Worm (Caenorhabditis elegans) whole organism, L4 larva: ENCODE results near the gene Y15E3A.5.

ENCODE experiments used
- D1046.2 ChIP-seq: fragments of 200-800 bp; sonication (Bioruptor generic); IDR thresholded peaks from 2 replicates; pipeline ENCODE4 v1.3.6; 2022; ENCODE audit warnings: missing genetic modification characterization, missing compliant biosample characterization
- F10B5.3 ChIP-seq: sonication (generic microtip); optimal IDR thresholded peaks from 2 replicates; lab custom pipeline; 2016; ENCODE audit warnings: mild to moderate bottlenecking, missing genetic modification characterization, missing compliant biosample characterization
- R02D3.7 ChIP-seq: fragments of 150-350 bp; sonication (generic microtip); optimal IDR thresholded peaks from 3 replicates; lab custom pipeline; 2014; ENCODE audit warnings: missing biosample characterization, missing genetic modification characterization
- T20F7.1 ChIP-seq: fragments of 200-800 bp; sonication (Bioruptor generic); optimal IDR thresholded peaks from 2 replicates; lab custom pipeline; 2018; ENCODE audit warnings: mild to moderate bottlenecking, missing genetic modification characterization, missing compliant biosample characterization
- Y105C5A.15 ChIP-seq: fragments of 200-800 bp; sonication (Bioruptor generic); IDR thresholded peaks from 2 replicates; pipeline ENCODE4 v1.3.6; 2022; ENCODE audit warnings: missing genetic modification characterization, missing compliant biosample characterization
- Y75B8A.6 ChIP-seq: fragments of 200-800 bp; sonication (Bioruptor generic); IDR thresholded peaks from 2 replicates; pipeline ENCODE4 v1.3.6; 2022; ENCODE audit warnings: missing genetic modification reagents, missing genetic modification characterization, missing compliant biosample characterization
- aha-1 ChIP-seq: fragments of 150-350 bp; peaks from one replicate; lab custom pipeline; 2014; ENCODE audit warnings: missing biosample characterization, missing genetic modification characterization
- ama-1 ChIP-seq: fragments of 150-350 bp; optimal IDR thresholded peaks from 2 replicates; lab custom pipeline; 2014; ENCODE audit warnings: inconsistent platforms, mixed read lengths
- attf-4 ChIP-seq: sonication (generic microtip); optimal IDR thresholded peaks from 3 replicates; lab custom pipeline; 2017; ENCODE audit warnings: missing biosample characterization, missing genetic modification characterization
- ceh-32 ChIP-seq: sonication (generic microtip); optimal IDR thresholded peaks from 2 replicates; lab custom pipeline; 2016; ENCODE audit warnings: mild to moderate bottlenecking, missing genetic modification characterization, missing compliant biosample characterization; ENCODE audit not compliant: poor library complexity
- ceh-82 ChIP-seq: sonication (generic microtip); optimal IDR thresholded peaks from 2 replicates; lab custom pipeline; 2017; ENCODE audit warnings: missing biosample characterization, missing genetic modification characterization
- cey-2 ChIP-seq: sonication (generic microtip); optimal IDR thresholded peaks from 3 replicates; lab custom pipeline; 2017; ENCODE audit warnings: missing genetic modification characterization, mild to moderate bottlenecking, missing compliant biosample characterization, antibody characterized with exemption, borderline replicate concordance; ENCODE audit not compliant: insufficient read depth
- daf-19 ChIP-seq: fragments of 200-800 bp; sonication (Bioruptor generic); conservative IDR thresholded peaks from 2 replicates; pipeline ENCODE4 v1.3.6; 2022; ENCODE audit warnings: missing genetic modification characterization, missing compliant biosample characterization
- dmd-6 ChIP-seq: fragments of 200-800 bp; sonication (Bioruptor generic); IDR thresholded peaks from 2 replicates; pipeline ENCODE4 v1.3.6; 2022; ENCODE audit warnings: missing genetic modification reagents, missing genetic modification characterization, missing compliant biosample characterization
- dmd-8 ChIP-seq: fragments of 200-800 bp; sonication (Bioruptor generic); IDR thresholded peaks from 2 replicates; pipeline ENCODE4 v1.3.6; 2022; ENCODE audit warnings: missing genetic modification characterization, missing compliant biosample characterization
- dmd-9 ChIP-seq: fragments of 200-800 bp; sonication (Bioruptor generic); IDR thresholded peaks from 2 replicates; pipeline ENCODE4 v1.3.6; 2022; ENCODE audit warnings: missing genetic modification reagents, missing genetic modification characterization, missing compliant biosample characterization
- dpl-1 ChIP-seq: fragments of 150-350 bp; optimal IDR thresholded peaks from 2 replicates; lab custom pipeline; 2014; ENCODE audit warnings: missing biosample characterization, missing genetic modification reagents, missing genetic modification characterization
- fos-1 ChIP-seq: fragments of 150-350 bp; optimal IDR thresholded peaks from 2 replicates; lab custom pipeline; 2014; ENCODE audit warnings: missing biosample characterization, missing genetic modification characterization
- gei-8 ChIP-seq: fragments of 200-800 bp; sonication (Bioruptor generic); optimal IDR thresholded peaks from 2 replicates; lab custom pipeline; 2018; ENCODE audit warnings: mild to moderate bottlenecking, missing genetic modification characterization, missing compliant biosample characterization
- hif-1 ChIP-seq, 2 experiments: sonication (generic microtip); optimal IDR thresholded peaks; 2 replicates each; lab custom pipeline; 2016 to 2017; ENCODE audit warnings: missing compliant biosample characterization in 2 of 2, missing genetic modification characterization in 2 of 2, missing genetic modification reagents in 2 of 2, missing genotype in 2 of 2, mild to moderate bottlenecking in 1 of 2
- jun-1 ChIP-seq: fragments of 150-350 bp; optimal IDR thresholded peaks from 2 replicates; lab custom pipeline; 2014; ENCODE audit warnings: missing biosample characterization, missing genetic modification reagents, missing genetic modification characterization
- lin-15B ChIP-seq: fragments of 150-350 bp; sonication (generic microtip); optimal IDR thresholded peaks from 3 replicates; lab custom pipeline; 2014; ENCODE audit warnings: missing biosample characterization, missing genetic modification characterization
- lin-29 ChIP-seq: fragments of 200-800 bp; sonication (Bioruptor generic); IDR thresholded peaks from 2 replicates; pipeline ENCODE4 v1.3.6; 2022; ENCODE audit warnings: missing genetic modification reagents, missing genetic modification characterization, missing compliant biosample characterization
- madf-9 ChIP-seq: fragments of 200-800 bp; sonication (Bioruptor generic); conservative IDR thresholded peaks from 2 replicates; pipeline ENCODE4 v1.3.6; 2022; ENCODE audit warnings: missing genetic modification reagents, missing genetic modification characterization, missing compliant biosample characterization
- mdt-29 ChIP-seq: fragments of 200-800 bp; sonication (Bioruptor generic); IDR thresholded peaks from 2 replicates; pipeline ENCODE4 v1.3.6; 2022; ENCODE audit warnings: missing genetic modification reagents, missing genetic modification characterization, missing compliant biosample characterization
- mep-1 ChIP-seq: fragments of 150-350 bp; sonication (generic microtip); optimal IDR thresholded peaks from 3 replicates; lab custom pipeline; 2014; ENCODE audit warnings: missing biosample characterization, missing genetic modification characterization
- mxl-2 ChIP-seq: fragments of 200-800 bp; sonication (Bioruptor generic); conservative IDR thresholded peaks from 2 replicates; pipeline ENCODE4 v1.3.6; 2022; ENCODE audit warnings: missing genetic modification reagents, missing genetic modification characterization, missing compliant biosample characterization
- nhr-10 ChIP-seq: fragments of 150-350 bp; optimal IDR thresholded peaks from 2 replicates; lab custom pipeline; 2014; ENCODE audit warnings: missing biosample characterization, missing genetic modification characterization
- nhr-11 ChIP-seq: fragments of 150-350 bp; optimal IDR thresholded peaks from 2 replicates; lab custom pipeline; 2014; ENCODE audit warnings: missing biosample characterization, missing genetic modification characterization
- nhr-111 ChIP-seq: fragments of 200-800 bp; sonication (Bioruptor generic); optimal IDR thresholded peaks from 2 replicates; lab custom pipeline; 2018; ENCODE audit warnings: mild to moderate bottlenecking, missing genetic modification characterization, missing compliant biosample characterization
- nhr-25 ChIP-seq: sonication (generic microtip); optimal IDR thresholded peaks from 2 replicates; lab custom pipeline; 2017; ENCODE audit warnings: missing genetic modification characterization, mild to moderate bottlenecking, missing compliant biosample characterization, antibody characterized with exemption, moderate library complexity, borderline replicate concordance; ENCODE audit not compliant: insufficient read depth
- nhr-76 ChIP-seq: fragments of 150-350 bp; optimal IDR thresholded peaks from 2 replicates; lab custom pipeline; 2014; ENCODE audit warnings: missing biosample characterization, missing genetic modification characterization
- php-3 ChIP-seq: fragments of 200-800 bp; sonication (Bioruptor generic); IDR thresholded peaks from 2 replicates; pipeline ENCODE4 v1.3.6; 2022; ENCODE audit warnings: missing genetic modification reagents, missing genetic modification characterization, missing compliant biosample characterization
- pqm-1 ChIP-seq: sonication (generic microtip); optimal IDR thresholded peaks from 2 replicates; lab custom pipeline; 2017; ENCODE audit warnings: missing biosample characterization, missing genetic modification characterization
- set-16 ChIP-seq: fragments of 200-800 bp; sonication (Bioruptor generic); IDR thresholded peaks from 2 replicates; pipeline ENCODE4 v1.3.6; 2022; ENCODE audit warnings: missing genetic modification reagents, missing genetic modification characterization, missing compliant biosample characterization
- snpc-4 ChIP-seq: fragments of 150-350 bp; optimal IDR thresholded peaks from 2 replicates; lab custom pipeline; 2014; ENCODE audit warnings: missing biosample characterization, missing genetic modification characterization
- spr-1 ChIP-seq: sonication (generic microtip); optimal IDR thresholded peaks from 2 replicates; lab custom pipeline; 2016; ENCODE audit warnings: mild to moderate bottlenecking, missing genetic modification characterization, missing compliant biosample characterization
- spr-3 ChIP-seq: fragments of 200-800 bp; sonication (Bioruptor generic); optimal IDR thresholded peaks from 2 replicates; lab custom pipeline; 2018; ENCODE audit warnings: mild to moderate bottlenecking, missing genetic modification characterization, missing compliant biosample characterization
- tag-97 ChIP-seq: fragments of 200-800 bp; sonication (Bioruptor generic); IDR thresholded peaks from 2 replicates; pipeline ENCODE4 v1.3.6; 2022; ENCODE audit warnings: missing genetic modification characterization, missing compliant biosample characterization
- tra-1 ChIP-seq: fragments of 200-800 bp; sonication (Bioruptor generic); IDR thresholded peaks from 2 replicates; pipeline ENCODE4 v1.3.6; 2022; ENCODE audit warnings: missing genetic modification reagents, missing genetic modification characterization, missing compliant biosample characterization
- unc-62 ChIP-seq, 3 experiments: fragments of 150-350 bp in 1 of 3; sonication (generic microtip); optimal IDR thresholded peaks in 2 of 3; peaks in 1 of 3; 1 replicate in 1 of 3; 2 replicates in 2 of 3; lab custom pipeline; 2014 to 2017; ENCODE audit warnings: missing biosample characterization in 3 of 3, missing genetic modification characterization in 3 of 3, missing genetic modification reagents in 3 of 3, missing genotype in 1 of 3
- zfp-2 ChIP-seq: sonication (generic microtip); optimal IDR thresholded peaks from 2 replicates; lab custom pipeline; 2016; ENCODE audit warnings: mild to moderate bottlenecking, missing genetic modification characterization, missing compliant biosample characterization
- zip-11 ChIP-seq: fragments of 200-800 bp; sonication (Bioruptor generic); IDR thresholded peaks from 2 replicates; pipeline ENCODE4 v1.3.6; 2022; ENCODE audit warnings: missing genetic modification characterization, missing compliant biosample characterization

Gene Y15E3A.5

DNA sequence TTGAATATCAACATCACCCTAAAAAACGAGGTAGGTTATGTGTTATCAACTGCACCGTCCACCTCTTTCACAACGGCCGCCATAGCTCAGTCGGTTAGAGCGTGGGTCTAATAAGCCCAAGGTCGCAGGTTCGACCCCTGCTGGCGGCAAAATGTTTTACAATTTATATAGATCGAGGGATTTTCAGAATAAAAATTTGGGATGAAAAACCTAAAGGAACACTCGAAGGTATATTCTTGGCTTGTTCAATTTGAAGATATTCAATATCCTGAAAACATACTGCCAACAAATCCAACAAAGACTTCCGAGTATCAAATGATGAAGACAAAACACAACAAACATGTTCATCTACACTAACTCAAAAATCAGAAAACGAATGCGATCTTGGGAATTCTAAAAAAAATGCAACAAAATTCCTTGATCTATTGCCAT is 42.9 kb upstream of the Y15E3A.5 start (continued):
- TF ChIP-seq cey-2 (tag; lab: Kevin White, UChicago) (peak; percentile 57), aha-1 (tag; lab: Kevin White, UChicago) (peak; percentile 64), madf-9 (no peak; the same call in 1 of the 2 replicates), pqm-1 (no peak), F10B5.3 (tag; lab: Kevin White, UChicago) (peak; percentile 49), snpc-4 (tag; lab: Kevin White, UChicago) (no peak), spr-3 (GFP tag; lab: Kevin White, UChicago) (peak; percentile 48), zip-11 (GFP tag; lab: Robert Waterston, UW) (no peak), lin-29 (GFP tag; lab: Robert Waterston, UW) (no peak), dmd-6 (GFP tag; lab: Robert Waterston, UW) (peak; percentile 43; the same call in 1 of the 2 replicates), gei-8 (peak; percentile 51), nhr-76 (no peak), daf-19 (GFP tag; lab: Robert Waterston, UW) (no peak), D1046.2 (GFP tag; lab: Robert Waterston, UW) (peak; percentile 73; the same call in 1 of the 2 replicates), ceh-82 (tag; lab: Kevin White, UChicago) (no peak), attf-4 (tag; lab: Kevin White, UChicago) (no peak), dmd-8 (GFP tag; lab: Robert Waterston, UW) (peak; percentile 78), mdt-29 (GFP tag; lab: Robert Waterston, UW) (peak; percentile 51; the same call in 1 of the 2 replicates), unc-62 (GFP tag; optimal IDR thresholded peaks at IDR 0.05 in 1 of 2; lab: Kevin White, UChicago) (no peak), unc-62 (tag; optimal IDR thresholded peaks at IDR 0.05; lab: Kevin White, UChicago) (no peak), nhr-10 (tag; lab: Kevin White, UChicago) (no peak), Y75B8A.6 (no peak), set-16 (peak; percentile 4; the same call in 1 of the 2 replicates), tag-97 (GFP tag; lab: Robert Waterston, UW) (no peak), lin-15B (tag; lab: Kevin White, UChicago) (no peak), R02D3.7 (tag; lab: Kevin White, UChicago) (no peak), ama-1 (lab: Kevin White, UChicago) (no peak), Y105C5A.15 (GFP tag; lab: Robert Waterston, UW) (0 out of 2 replicates have a peak, but pooled peaks have one; percentile 27), nhr-111 (GFP tag; lab: Kevin White, UChicago) (no peak), tra-1 (GFP tag; lab: Robert Waterston, UW) (0 out of 2 replicates have a peak, but pooled peaks have one; percentile 51), dpl-1 (GFP tag; lab: Kevin White, UChicago) (no peak), ceh-32 (tag; lab: Kevin White, UChicago) (no peak), fos-1 (tag; lab: Kevin White, UChicago) (no peak), nhr-25 (peak; percentile 41), zfp-2 (tag; lab: Kevin White, UChicago) (peak; percentile 48), hif-1 (tag; optimal IDR thresholded peaks at IDR 0.05; lab: Kevin White, UChicago) (peak in 1 of 2 experiments; percentile 11), spr-1 (tag; lab: Kevin White, UChicago) (peak; percentile 65)

DNA sequence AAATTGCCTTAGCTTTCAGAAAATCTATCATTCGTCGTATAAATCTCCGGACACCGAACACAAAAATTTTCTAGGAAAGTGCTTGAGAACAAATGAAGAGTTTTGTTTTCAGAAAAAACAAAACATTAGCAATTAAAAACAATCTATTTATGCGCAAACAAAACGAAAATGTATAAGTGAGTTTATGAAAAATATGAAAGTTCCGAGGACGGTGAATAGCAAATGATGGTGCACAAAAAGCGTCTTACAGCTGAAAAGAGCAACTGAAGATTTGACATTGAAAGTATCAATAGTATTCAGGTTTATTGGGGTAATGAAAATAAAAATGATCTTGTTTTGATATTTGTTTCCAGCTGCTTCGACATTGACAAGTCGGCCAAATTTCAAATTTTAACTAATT is 40.4 kb upstream of the Y15E3A.5 start:
- TF ChIP-seq aha-1 (tag; lab: Kevin White, UChicago) (peak; percentile 93), F10B5.3 (tag; lab: Kevin White, UChicago) (no peak)
- TF ChIP-seq, all 104 proteins: peak for 1

DNA sequence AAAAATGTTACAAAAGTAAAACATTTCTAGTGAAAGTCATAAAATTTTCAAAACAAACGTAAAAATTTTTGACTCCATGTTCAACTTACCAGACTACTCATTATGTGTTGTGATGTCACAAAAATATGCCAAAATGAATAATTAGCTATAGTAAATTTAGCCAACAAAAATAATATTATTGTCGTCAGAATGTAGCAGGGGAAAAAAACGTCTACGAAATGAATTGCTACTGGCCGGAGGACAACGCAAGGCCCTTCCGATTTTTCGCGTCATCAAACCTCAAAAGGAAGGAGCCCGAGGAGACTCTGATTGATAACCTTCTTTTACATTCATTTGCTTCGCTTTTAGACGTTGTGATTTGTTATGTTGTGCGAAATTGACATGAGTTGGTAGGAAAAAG is 37.5 kb upstream of the Y15E3A.5 start, which contains the start of gene ser-2:
TSS of gene ser-2 (minus strand) at position 101 of the 400 bp plus-strand sequence.
- TF ChIP-seq dmd-8 (GFP tag; lab: Robert Waterston, UW) (no peak), nhr-11 (no peak), jun-1 (tag; lab: Kevin White, UChicago) (no peak), php-3 (no peak), gei-8 (no peak), dmd-9 (no peak), ceh-32 (tag; lab: Kevin White, UChicago) (no peak), T20F7.1 (no peak), mep-1 (tag; lab: Kevin White, UChicago) (no peak), ama-1 (lab: Kevin White, UChicago) (no peak), mxl-2 (GFP tag; lab: Robert Waterston, UW) (no peak)
